Worm (Caenorhabditis elegans) whole organism, L1 larva: Measurements from ENCODE around the gene F53A2.9.
A peak's percentile ranks its signal among the peaks of the same experiment; 100 is the strongest.

Experiments
- C04F5.9 ChIP-seq: sonication (generic microtip); optimal IDR thresholded peaks from 2 replicates; lab custom pipeline; 2016; ENCODE audit warnings: missing genetic modification characterization, missing compliant biosample characterization
- C34B4.2 ChIP-seq: sonication (generic microtip); optimal IDR thresholded peaks from 2 replicates; lab custom pipeline; 2017; ENCODE audit warnings: mild to moderate bottlenecking, missing genetic modification characterization, missing compliant biosample characterization
- F16B12.6 ChIP-seq: fragments of 150-350 bp; optimal IDR thresholded peaks from 2 replicates; lab custom pipeline; 2014; ENCODE audit warnings: missing biosample characterization, missing genetic modification characterization
- ama-1 ChIP-seq: fragments of 150-350 bp; optimal IDR thresholded peaks from 2 replicates; lab custom pipeline; 2014
- blmp-1 ChIP-seq: fragments of 150-350 bp; optimal IDR thresholded peaks from 2 replicates; lab custom pipeline; 2014; ENCODE audit warnings: missing biosample characterization, missing genetic modification characterization
- ceh-82 ChIP-seq, 3 experiments: fragments of 150-350 bp in 1 of 3; sonication (generic microtip) in 2 of 3; optimal IDR thresholded peaks; 2 replicates each; lab custom pipeline; 2014 to 2017; ENCODE audit warnings: missing biosample characterization in 3 of 3, missing genetic modification characterization in 3 of 3
- ces-1 ChIP-seq: fragments of 150-350 bp; optimal IDR thresholded peaks from 2 replicates; lab custom pipeline; 2014; ENCODE audit warnings: missing biosample characterization, missing genetic modification reagents, missing genetic modification characterization
- dpl-1 ChIP-seq, 3 experiments: fragments of 150-350 bp in 2 of 3; sonication (generic microtip) in 1 of 3; optimal IDR thresholded peaks; 2 replicates each; lab custom pipeline; 2014 to 2017; ENCODE audit warnings: missing biosample characterization in 3 of 3, missing genetic modification characterization in 3 of 3, missing genetic modification reagents in 3 of 3
- efl-1 ChIP-seq, 4 experiments: fragments of 150-350 bp; optimal IDR thresholded peaks in 3 of 4; peaks in 1 of 4; 1 replicate in 1 of 4; 2 replicates in 3 of 4; lab custom pipeline; 2014; ENCODE audit warnings: missing biosample characterization in 2 of 4, missing genetic modification characterization in 2 of 4, missing genetic modification reagents in 2 of 4
- elt-2 ChIP-seq: sonication (generic microtip); optimal IDR thresholded peaks from 2 replicates; lab custom pipeline; 2016; ENCODE audit warnings: missing genetic modification characterization, mild to moderate bottlenecking, inconsistent platforms, missing compliant biosample characterization, missing genetic modification reagents
- fkh-8 ChIP-seq: sonication (generic microtip); optimal IDR thresholded peaks from 2 replicates; lab custom pipeline; 2016; ENCODE audit warnings: mild to moderate bottlenecking, missing genetic modification characterization, missing compliant biosample characterization
- fos-1 ChIP-seq: fragments of 150-350 bp; optimal IDR thresholded peaks from 2 replicates; lab custom pipeline; 2014; ENCODE audit warnings: missing biosample characterization, missing genetic modification characterization
- grh-1 ChIP-seq: fragments of 200-800 bp; sonication (Bioruptor generic); IDR thresholded peaks from 2 replicates; pipeline ENCODE4 v1.3.6; 2022; ENCODE audit warnings: missing genetic modification reagents, missing genetic modification characterization, missing compliant biosample characterization
- hlh-4 ChIP-seq: sonication (generic microtip); optimal IDR thresholded peaks from 2 replicates; lab custom pipeline; 2016; ENCODE audit warnings: mild to moderate bottlenecking, missing genetic modification characterization, missing compliant biosample characterization
- isw-1 ChIP-seq: fragments of 200-800 bp; sonication (Bioruptor generic); IDR thresholded peaks from 2 replicates; pipeline ENCODE4 v1.3.6; 2022; ENCODE audit warnings: missing genetic modification characterization, missing compliant biosample characterization
- jun-1 ChIP-seq: fragments of 150-350 bp; optimal IDR thresholded peaks from 2 replicates; lab custom pipeline; 2014; ENCODE audit warnings: missing biosample characterization, missing genetic modification reagents, missing genetic modification characterization
- lin-13 ChIP-seq: fragments of 150-350 bp; optimal IDR thresholded peaks from 2 replicates; lab custom pipeline; 2014; ENCODE audit warnings: missing biosample characterization, missing genetic modification reagents, missing genetic modification characterization
- lin-14 ChIP-seq: fragments of 200-800 bp; sonication (Bioruptor generic); optimal IDR thresholded peaks from 2 replicates; lab custom pipeline; 2018; ENCODE audit warnings: mild to moderate bottlenecking, missing genetic modification characterization, moderate library complexity, missing compliant biosample characterization
- lin-15B ChIP-seq: fragments of 150-350 bp; sonication (generic microtip); optimal IDR thresholded peaks from 3 replicates; lab custom pipeline; 2014; ENCODE audit warnings: missing biosample characterization, missing genetic modification characterization
- lin-35 ChIP-seq, 2 experiments: fragments of 150-350 bp; optimal IDR thresholded peaks; 2 replicates each; lab custom pipeline; 2014; ENCODE audit warnings: missing biosample characterization in 2 of 2, missing genetic modification characterization in 2 of 2, missing genetic modification reagents in 2 of 2
- lin-39 ChIP-seq: fragments of 150-350 bp; optimal IDR thresholded peaks from 2 replicates; lab custom pipeline; 2014; ENCODE audit warnings: missing biosample characterization, missing genetic modification reagents, missing genetic modification characterization
- lsy-2 ChIP-seq, 2 experiments: fragments of 150-350 bp; optimal IDR thresholded peaks; 2 replicates each; lab custom pipeline; 2014; ENCODE audit warnings: missing biosample characterization in 2 of 2, missing genetic modification characterization in 2 of 2
- mdl-1 ChIP-seq, 2 experiments: fragments of 150-350 bp; optimal IDR thresholded peaks; 2 replicates each; lab custom pipeline; 2014 to 2017; ENCODE audit warnings: missing biosample characterization in 2 of 2, missing genetic modification characterization in 2 of 2, inconsistent platforms in 1 of 2
- nhr-20 ChIP-seq: sonication (generic microtip); optimal IDR thresholded peaks from 2 replicates; lab custom pipeline; 2016; ENCODE audit warnings: mild to moderate bottlenecking, missing genetic modification characterization, missing compliant biosample characterization
- nhr-28 ChIP-seq: fragments of 150-350 bp; optimal IDR thresholded peaks from 2 replicates; lab custom pipeline; 2014; ENCODE audit warnings: missing biosample characterization, missing genetic modification characterization
- nhr-47 ChIP-seq: sonication (generic microtip); optimal IDR thresholded peaks from 2 replicates; lab custom pipeline; 2016; ENCODE audit warnings: mild to moderate bottlenecking, missing genetic modification characterization, moderate library complexity, missing compliant biosample characterization
- nhr-71 ChIP-seq: sonication (generic microtip); optimal IDR thresholded peaks from 2 replicates; lab custom pipeline; 2016; ENCODE audit warnings: mild to moderate bottlenecking, missing genetic modification characterization, moderate library complexity, missing compliant biosample characterization
- nhr-76 ChIP-seq: sonication (generic microtip); optimal IDR thresholded peaks from 2 replicates; lab custom pipeline; 2017; ENCODE audit warnings: missing biosample characterization, missing genetic modification characterization
- nhr-85 ChIP-seq: sonication (generic microtip); peaks from one replicate; lab custom pipeline; 2016; ENCODE audit warnings: missing genetic modification characterization, inconsistent platforms, missing compliant biosample characterization
- nhr-90 ChIP-seq: sonication (generic microtip); optimal IDR thresholded peaks from 2 replicates; lab custom pipeline; 2016; ENCODE audit warnings: mild to moderate bottlenecking, missing genetic modification characterization, missing compliant biosample characterization; ENCODE audit not compliant: poor library complexity
- skn-1 ChIP-seq: fragments of 150-350 bp; optimal IDR thresholded peaks from 2 replicates; lab custom pipeline; 2014; ENCODE audit warnings: missing biosample characterization, missing genetic modification characterization
- snpc-4 ChIP-seq: fragments of 150-350 bp; optimal IDR thresholded peaks from 2 replicates; lab custom pipeline; 2014; ENCODE audit warnings: missing biosample characterization, missing genetic modification characterization
- snu-23 ChIP-seq: sonication (generic microtip); optimal IDR thresholded peaks from 2 replicates; lab custom pipeline; 2016; ENCODE audit warnings: missing genetic modification characterization, missing compliant biosample characterization
- swsn-7 ChIP-seq: sonication (generic microtip); optimal IDR thresholded peaks from 2 replicates; lab custom pipeline; 2016; ENCODE audit warnings: missing genetic modification characterization, missing compliant biosample characterization
- tbx-2 ChIP-seq: sonication (generic microtip); optimal IDR thresholded peaks from 2 replicates; lab custom pipeline; 2016; ENCODE audit warnings: missing genetic modification characterization, missing compliant biosample characterization
- unc-30 ChIP-seq: sonication (generic microtip); optimal IDR thresholded peaks from 2 replicates; lab custom pipeline; 2017; ENCODE audit warnings: missing biosample characterization, missing genetic modification characterization
- xbp-1 ChIP-seq: sonication (generic microtip); optimal IDR thresholded peaks from 2 replicates; lab custom pipeline; 2016; ENCODE audit warnings: missing genetic modification characterization, missing compliant biosample characterization
- zag-1 ChIP-seq: fragments of 150-350 bp; optimal IDR thresholded peaks from 2 replicates; lab custom pipeline; 2014; ENCODE audit warnings: missing biosample characterization, missing genetic modification characterization

The F53A2.9 gene

ce11 chrIII:13377249-13377648 lies 18.1 kb upstream of the F53A2.9 start (continued):
- TF ChIP-seq jun-1 (tag; lab: Kevin White, UChicago) (no peak), C34B4.2 (tag; lab: Kevin White, UChicago) (no peak), unc-30 (no peak)
- TF ChIP-seq, all 84 proteins: peak for 27

DNA sequence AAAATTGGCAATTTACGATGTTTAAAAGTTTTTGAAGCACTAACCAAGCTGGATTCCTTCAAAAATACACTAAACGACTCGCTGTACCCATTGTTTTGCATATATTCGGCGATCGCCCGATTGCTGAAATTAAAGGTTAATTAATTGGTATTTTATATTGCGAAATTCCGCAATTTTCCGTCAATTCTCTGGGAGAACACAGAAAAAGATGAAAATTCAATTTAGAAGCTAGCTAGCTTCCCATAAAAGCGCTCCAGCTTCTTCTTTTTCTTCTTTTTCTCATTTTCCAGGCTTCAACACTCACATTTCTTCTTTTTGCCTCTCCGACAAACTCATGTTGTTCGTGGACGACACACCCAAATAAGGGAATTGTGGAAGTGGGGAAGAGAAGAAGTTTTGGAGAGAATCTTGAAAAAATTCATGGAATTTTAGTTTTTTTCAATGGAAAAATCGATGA lies 17.2 kb upstream of the F53A2.9 start, which contains the start of gene lis-1:
Gene lis-1 (minus strand): TSS at position 407 of the 457 bp plus-strand sequence.
- no peak for TF ChIP-seq ama-1 (lab: Kevin White, UChicago)
- TF ChIP-seq ces-1 (GFP tag; lab: Kevin White, UChicago) = peak; percentile 68
- TF ChIP-seq nhr-71 = peak; percentile 11

ce11 chrIII:13370980-13371379 lies 11.8 kb upstream of the F53A2.9 start, which contains the start of gene T03F6.9:
Gene T03F6.9 (minus strand): TSS chrIII:13371080.
- TF ChIP-seq F16B12.6 (tag; lab: Kevin White, UChicago) (no peak), fkh-8 (tag; lab: Kevin White, UChicago) (peak; percentile 0), grh-1 (GFP tag; lab: Robert Waterston, UW) (no peak), isw-1 (GFP tag; lab: Robert Waterston, UW) (no peak)

- no peak for TF ChIP-seq snpc-4
- TF ChIP-seq nhr-85 (tag; lab: Kevin White, UChicago) = peak; percentile 59
- peak; percentile 18 for TF ChIP-seq jun-1 (tag; lab: Kevin White, UChicago)
- peak; percentile 36 to 41 for TF ChIP-seq efl-1 (optimal IDR thresholded peaks at IDR 0.05; lab: Kevin White, UChicago)
- peak; percentile 31 to 67 for TF ChIP-seq efl-1 (GFP tag; optimal IDR thresholded peaks at IDR 0.05 in 1 of 2; lab: Kevin White, UChicago)
- peak; percentile 77 for TF ChIP-seq fkh-8 (tag; lab: Kevin White, UChicago)
- peak; percentile 48 for TF ChIP-seq nhr-71
- peak in 1 of 3 experiments; percentile 69 for TF ChIP-seq ceh-82 (tag; optimal IDR thresholded peaks at IDR 0.05; lab: Kevin White, UChicago)
- TF ChIP-seq nhr-28 (tag; lab: Kevin White, UChicago) = no peak
- TF ChIP-seq lsy-2 (tag; optimal IDR thresholded peaks at IDR 0.05; lab: Kevin White, UChicago) = peak; percentile 17 to 63
- TF ChIP-seq swsn-7 (tag; lab: Kevin White, UChicago) = peak; percentile 9
- TF ChIP-seq nhr-47 (tag; lab: Kevin White, UChicago) = peak; percentile 16
- TF ChIP-seq ama-1 (lab: Kevin White, UChicago) = no peak
- no peak for TF ChIP-seq tbx-2
- TF ChIP-seq lin-35 (GFP tag; optimal IDR thresholded peaks at IDR 0.05; lab: Kevin White, UChicago) = peak; percentile 36 to 58
- TF ChIP-seq snu-23 (GFP tag; lab: Kevin White, UChicago) = peak; percentile 50
- peak; percentile 98 for TF ChIP-seq lin-14 (GFP tag; lab: Kevin White, UChicago)
- peak; percentile 13 for TF ChIP-seq xbp-1
- no peak for TF ChIP-seq lin-39 (tag; lab: Kevin White, UChicago)
- TF ChIP-seq lin-13 (GFP tag; lab: Kevin White, UChicago) = no peak
- TF ChIP-seq C04F5.9 (tag; lab: Kevin White, UChicago) = no peak
- TF ChIP-seq fos-1 (tag; lab: Kevin White, UChicago) = peak; percentile 37
- TF ChIP-seq zag-1 (tag; lab: Kevin White, UChicago) = no peak
- peak; percentile 56 for TF ChIP-seq F16B12.6 (tag; lab: Kevin White, UChicago)
- peak; percentile 21 for TF ChIP-seq nhr-20
- no peak for TF ChIP-seq nhr-90
- TF ChIP-seq dpl-1 (GFP tag; optimal IDR thresholded peaks at IDR 0.05; lab: Kevin White, UChicago) = peak in 2 of 3 experiments; percentile 34 to 60
- no peak for TF ChIP-seq hlh-4 (tag; lab: Kevin White, UChicago)
- peak; percentile 58 for TF ChIP-seq blmp-1 (tag; lab: Kevin White, UChicago)
- TF ChIP-seq nhr-76 = no peak
- TF ChIP-seq lin-15B = peak; percentile 4
- peak; percentile 68 for TF ChIP-seq skn-1
- TF ChIP-seq mdl-1 (tag; optimal IDR thresholded peaks at IDR 0.05; lab: Kevin White, UChicago) = peak in 1 of 2 experiments; percentile 66
- TF ChIP-seq elt-2 (tag; lab: Kevin White, UChicago) = no peak
Observed at ce11 chrIII:13359847-13360246, 691 bp upstream of the F53A2.9 start.
